Fruit fly (Drosophila melanogaster): ENCODE data around the gene Faf2.

DNA sequence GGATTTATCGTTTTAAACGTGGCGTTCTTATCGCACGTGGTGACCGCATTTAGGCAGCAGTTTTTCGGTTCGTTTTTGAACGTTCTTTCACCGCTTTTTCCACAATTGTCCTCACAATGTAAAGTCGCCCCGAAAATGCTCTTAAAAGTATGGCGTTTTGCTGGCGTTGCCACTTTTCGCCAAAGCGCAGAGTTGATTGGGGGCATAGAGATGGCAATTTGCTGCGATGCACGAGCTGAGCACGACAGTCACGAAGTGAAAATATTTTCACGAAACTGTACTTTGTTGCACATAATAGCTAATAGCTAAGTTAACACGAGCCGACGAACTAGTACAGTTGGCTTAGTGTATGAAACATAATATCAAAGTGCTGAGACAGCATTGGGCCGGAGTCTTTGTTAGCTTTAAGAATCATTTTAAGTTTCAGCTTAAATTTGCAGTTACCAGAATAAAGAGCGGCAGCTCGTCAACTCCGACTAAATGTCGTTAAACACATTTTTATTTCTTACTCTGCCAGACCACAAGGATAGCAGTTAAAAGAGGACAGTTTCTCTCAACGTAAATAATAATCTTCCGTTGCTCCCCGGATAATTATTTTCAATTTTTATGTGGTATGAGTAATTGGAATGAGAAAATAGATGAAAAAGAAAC lies 19.7 kb downstream of the Faf2 start, which contains the start of gene msl-1:
- TF ChIP-seq h (optimal IDR thresholded peaks at IDR 0.05) (no peak), ttk (optimal IDR thresholded peaks at IDR 0.05) (no peak), psq (optimal IDR thresholded peaks at IDR 0.05) (no peak), insv (optimal IDR thresholded peaks at IDR 0.05) (no peak), Myc (optimal IDR thresholded peaks at IDR 0.05) (no peak)

Data from Kc167 (cell line).